Worm (Caenorhabditis elegans) whole organism, L4 larva: ENCODE measurements around the gene set-31.

Experiments
- egl-27 ChIP-seq: sonication (generic microtip); optimal IDR thresholded peaks from 3 replicates; lab custom pipeline; 2017; ENCODE audit warnings: missing biosample characterization, missing genetic modification reagents, missing genetic modification characterization
- hlh-11 ChIP-seq: fragments of 200-800 bp; sonication (Bioruptor generic); optimal IDR thresholded peaks from 2 replicates; lab custom pipeline; 2018; ENCODE audit warnings: mild to moderate bottlenecking, missing genetic modification characterization, missing compliant biosample characterization
- lin-39 ChIP-seq: fragments of 150-350 bp; optimal IDR thresholded peaks from 2 replicates; lab custom pipeline; 2014; ENCODE audit warnings: missing biosample characterization, missing genetic modification reagents, missing genetic modification characterization
- nhr-11 ChIP-seq: fragments of 150-350 bp; optimal IDR thresholded peaks from 2 replicates; lab custom pipeline; 2014; ENCODE audit warnings: missing biosample characterization, missing genetic modification characterization
- nhr-6 ChIP-seq: fragments of 150-350 bp; optimal IDR thresholded peaks from 2 replicates; lab custom pipeline; 2014; ENCODE audit warnings: missing biosample characterization, missing genetic modification characterization
- pha-4 ChIP-seq, 2 experiments: fragments of 150-350 bp in 1 of 2; fragments of 200-800 bp in 1 of 2; sonication (Bioruptor generic) in 1 of 2; IDR thresholded peaks in 1 of 2; optimal IDR thresholded peaks in 1 of 2; 2 replicates each; pipeline versions ENCODE4 v1.3.6 to Lab custom; 2014 to 2022; ENCODE audit warnings: missing genetic modification characterization in 2 of 2, missing genetic modification reagents in 2 of 2, missing biosample characterization in 1 of 2, missing compliant biosample characterization in 1 of 2

DNA sequence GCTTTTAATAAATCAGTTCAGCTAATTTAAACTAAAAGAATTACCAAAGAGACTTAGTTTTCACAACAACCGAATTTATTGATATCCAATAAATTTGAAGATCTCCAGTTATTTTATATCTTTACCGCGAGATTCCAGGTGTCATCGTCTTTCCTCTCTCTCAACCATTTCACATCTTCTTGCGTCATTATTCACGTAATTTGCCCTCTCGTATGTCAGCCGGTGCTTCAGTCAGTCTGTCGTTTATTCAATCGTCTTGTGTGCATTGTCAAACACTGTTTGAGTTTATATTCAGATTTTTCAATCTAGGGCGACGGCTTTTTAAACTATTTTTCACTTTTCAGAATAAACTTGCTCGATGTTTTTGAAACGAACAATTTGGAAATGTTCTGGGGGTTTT lies 19.7 kb downstream of the set-31 start:
- TF ChIP-seq hlh-11 (tag; lab: Kevin White, UChicago) = no peak
- no peak for TF ChIP-seq lin-39
- no peak for TF ChIP-seq nhr-11
- TF ChIP-seq nhr-6 (tag; lab: Kevin White, UChicago) = no peak
- TF ChIP-seq pha-4 (GFP tag; IDR thresholded peaks at IDR 0.05; lab: Robert Waterston, UW) = no peak
- TF ChIP-seq pha-4 (tag; optimal IDR thresholded peaks at IDR 0.05; lab: Kevin White, UChicago) = no peak
- no peak for TF ChIP-seq egl-27 (tag; lab: Kevin White, UChicago)
